Worm (Caenorhabditis elegans) whole organism, L4 larva: ENCODE measurements around the gene C34C6.10.

Experiments used
- T26A8.4 ChIP-seq: fragments of 200-800 bp; sonication (Bioruptor generic); IDR thresholded peaks from 2 replicates; pipeline ENCODE4 v1.3.6; 2022; ENCODE audit warnings: missing genetic modification characterization, missing compliant biosample characterization
- ceh-32 ChIP-seq: sonication (generic microtip); optimal IDR thresholded peaks from 2 replicates; lab custom pipeline; 2016; ENCODE audit warnings: mild to moderate bottlenecking, missing genetic modification characterization, missing compliant biosample characterization; ENCODE audit not compliant: poor library complexity
- hlh-11 ChIP-seq: fragments of 200-800 bp; sonication (Bioruptor generic); optimal IDR thresholded peaks from 2 replicates; lab custom pipeline; 2018; ENCODE audit warnings: mild to moderate bottlenecking, missing genetic modification characterization, missing compliant biosample characterization
- jun-1 ChIP-seq: fragments of 150-350 bp; optimal IDR thresholded peaks from 2 replicates; lab custom pipeline; 2014; ENCODE audit warnings: missing biosample characterization, missing genetic modification reagents, missing genetic modification characterization
- lin-39 ChIP-seq: fragments of 150-350 bp; optimal IDR thresholded peaks from 2 replicates; lab custom pipeline; 2014; ENCODE audit warnings: missing biosample characterization, missing genetic modification reagents, missing genetic modification characterization
- lir-3 ChIP-seq: sonication (generic microtip); optimal IDR thresholded peaks from 2 replicates; lab custom pipeline; 2016; ENCODE audit warnings: mild to moderate bottlenecking, missing genetic modification characterization, missing compliant biosample characterization
- mxl-2 ChIP-seq: fragments of 200-800 bp; sonication (Bioruptor generic); conservative IDR thresholded peaks from 2 replicates; pipeline ENCODE4 v1.3.6; 2022; ENCODE audit warnings: missing genetic modification reagents, missing genetic modification characterization, missing compliant biosample characterization
- mxl-3 ChIP-seq: fragments of 200-800 bp; sonication (Bioruptor generic); optimal IDR thresholded peaks from 2 replicates; lab custom pipeline; 2018; ENCODE audit warnings: mild to moderate bottlenecking, missing genetic modification characterization, missing compliant biosample characterization
- nhr-11 ChIP-seq: fragments of 150-350 bp; optimal IDR thresholded peaks from 2 replicates; lab custom pipeline; 2014; ENCODE audit warnings: missing biosample characterization, missing genetic modification characterization
- nhr-28 ChIP-seq: fragments of 150-350 bp; optimal IDR thresholded peaks from 2 replicates; lab custom pipeline; 2014; ENCODE audit warnings: missing biosample characterization, missing genetic modification characterization
- nhr-77 ChIP-seq: fragments of 150-350 bp; optimal IDR thresholded peaks from 2 replicates; lab custom pipeline; 2014; ENCODE audit warnings: missing biosample characterization, missing genetic modification characterization
- snpc-4 ChIP-seq: fragments of 150-350 bp; optimal IDR thresholded peaks from 2 replicates; lab custom pipeline; 2014; ENCODE audit warnings: missing biosample characterization, missing genetic modification characterization

DNA sequence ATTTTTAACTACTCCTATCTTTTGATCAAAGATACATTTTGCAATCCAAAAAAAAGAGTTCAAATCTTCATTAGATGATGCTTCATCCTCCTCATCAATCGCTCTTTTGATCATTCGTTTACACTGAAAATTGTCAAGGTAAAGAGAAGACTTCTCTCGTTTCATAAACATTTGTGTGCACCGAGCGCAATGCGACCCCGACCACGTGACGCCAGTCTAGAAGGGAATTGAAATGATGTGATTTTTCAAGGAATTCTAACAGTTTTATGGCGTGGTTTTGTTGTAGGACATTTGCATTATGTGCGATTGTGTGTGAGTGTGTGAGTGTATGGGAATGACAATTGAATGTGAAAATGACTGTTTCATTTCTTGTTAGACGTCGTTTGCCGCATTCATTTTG, 45.6 kb upstream of the C34C6.10 start:
- TF ChIP-seq lin-39 (tag; lab: Kevin White, UChicago) (no peak), mxl-2 (GFP tag; lab: Robert Waterston, UW) (no peak), jun-1 (tag; lab: Kevin White, UChicago) (no peak), snpc-4 (tag; lab: Kevin White, UChicago) (no peak), mxl-3 (GFP tag; lab: Kevin White, UChicago) (peak; percentile 49), ceh-32 (tag; lab: Kevin White, UChicago) (no peak), hlh-11 (peak; percentile 62), lir-3 (tag; lab: Kevin White, UChicago) (no peak), nhr-77 (tag; lab: Kevin White, UChicago) (no peak), nhr-28 (tag; lab: Kevin White, UChicago) (peak; percentile 16), T26A8.4 (GFP tag; lab: Robert Waterston, UW) (no peak), nhr-11 (tag; lab: Kevin White, UChicago) (peak; percentile 26)
